Worm (Caenorhabditis elegans) whole organism, L3 larva: ENCODE results near the gene gcy-33.
A peak's percentile ranks its signal among the peaks of the same experiment; 100 is the strongest.

ENCODE experiments used
- R02D3.7 ChIP-seq: fragments of 150-350 bp; optimal IDR thresholded peaks from 2 replicates; lab custom pipeline; 2014; ENCODE audit warnings: missing biosample characterization, missing genetic modification characterization
- ZK546.5 ChIP-seq: sonication (generic microtip); optimal IDR thresholded peaks from 2 replicates; lab custom pipeline; 2017; ENCODE audit warnings: missing biosample characterization, missing genetic modification characterization
- aly-2 ChIP-seq: fragments of 150-350 bp; optimal IDR thresholded peaks from 2 replicates; lab custom pipeline; 2014; ENCODE audit warnings: missing biosample characterization, missing genetic modification characterization
- ama-1 ChIP-seq: fragments of 150-350 bp; optimal IDR thresholded peaks from 2 replicates; lab custom pipeline; 2018
- ceh-16 ChIP-seq: sonication (generic microtip); optimal IDR thresholded peaks from 2 replicates; lab custom pipeline; 2017; ENCODE audit warnings: missing biosample characterization, missing genetic modification characterization
- ceh-28 ChIP-seq: fragments of 150-350 bp; optimal IDR thresholded peaks from 2 replicates; lab custom pipeline; 2014; ENCODE audit warnings: missing biosample characterization, missing genetic modification reagents, missing genetic modification characterization
- daf-12 ChIP-seq: fragments of 150-350 bp; optimal IDR thresholded peaks from 2 replicates; lab custom pipeline; 2014; ENCODE audit warnings: missing biosample characterization, missing genetic modification reagents, missing genetic modification characterization
- egl-5 ChIP-seq: fragments of 150-350 bp; optimal IDR thresholded peaks from 2 replicates; lab custom pipeline; 2017; ENCODE audit warnings: missing biosample characterization, missing genetic modification reagents, missing genetic modification characterization, inconsistent platforms
- elt-1 ChIP-seq: fragments of 150-350 bp; optimal IDR thresholded peaks from 2 replicates; lab custom pipeline; 2014; ENCODE audit warnings: missing biosample characterization, missing genetic modification characterization
- elt-2 ChIP-seq: sonication (generic microtip); optimal IDR thresholded peaks from 2 replicates; lab custom pipeline; 2016; ENCODE audit warnings: missing genetic modification reagents, mild to moderate bottlenecking, missing genetic modification characterization, missing compliant biosample characterization
- fkh-10 ChIP-seq: sonication (generic microtip); optimal IDR thresholded peaks from 2 replicates; lab custom pipeline; 2017; ENCODE audit warnings: missing biosample characterization, missing genetic modification reagents, missing genetic modification characterization
- hmg-11 ChIP-seq: sonication (generic microtip); optimal IDR thresholded peaks from 2 replicates; lab custom pipeline; 2016; ENCODE audit warnings: missing genetic modification characterization, missing compliant biosample characterization
- lin-39 ChIP-seq: fragments of 150-350 bp; optimal IDR thresholded peaks from 2 replicates; lab custom pipeline; 2018; ENCODE audit warnings: missing biosample characterization, missing genetic modification reagents, missing genetic modification characterization
- lsy-12 ChIP-seq: sonication (generic microtip); optimal IDR thresholded peaks from 2 replicates; lab custom pipeline; 2016; ENCODE audit warnings: mild to moderate bottlenecking, missing genetic modification characterization, missing compliant biosample characterization
- mdl-1 ChIP-seq: fragments of 150-350 bp; optimal IDR thresholded peaks from 2 replicates; lab custom pipeline; 2014; ENCODE audit warnings: missing biosample characterization, missing genetic modification characterization
- mml-1 ChIP-seq: fragments of 150-350 bp; sonication (generic microtip); optimal IDR thresholded peaks from 3 replicates; lab custom pipeline; 2014; ENCODE audit warnings: missing biosample characterization, missing genetic modification characterization
- nfya-1 ChIP-seq: sonication (generic microtip); optimal IDR thresholded peaks from 2 replicates; lab custom pipeline; 2017; ENCODE audit warnings: missing genetic modification characterization, mild to moderate bottlenecking, missing compliant biosample characterization, antibody characterized with exemption, moderate library complexity; ENCODE audit not compliant: insufficient read depth
- nhr-12 ChIP-seq: fragments of 150-350 bp; optimal IDR thresholded peaks from 2 replicates; lab custom pipeline; 2014; ENCODE audit warnings: missing biosample characterization, missing genetic modification characterization
- nhr-23 ChIP-seq: fragments of 150-350 bp; optimal IDR thresholded peaks from 2 replicates; lab custom pipeline; 2014; ENCODE audit warnings: missing biosample characterization, missing genetic modification reagents, missing genetic modification characterization
- nhr-25 ChIP-seq: sonication (generic microtip); optimal IDR thresholded peaks from 2 replicates; lab custom pipeline; 2017; ENCODE audit warnings: missing biosample characterization, missing genetic modification characterization
- nhr-28 ChIP-seq: fragments of 150-350 bp; optimal IDR thresholded peaks from 2 replicates; lab custom pipeline; 2014; ENCODE audit warnings: missing biosample characterization, missing genetic modification characterization
- nhr-43 ChIP-seq: sonication (generic microtip); optimal IDR thresholded peaks from 2 replicates; lab custom pipeline; 2016; ENCODE audit warnings: mild to moderate bottlenecking, missing genetic modification characterization, missing compliant biosample characterization; ENCODE audit not compliant: poor library complexity, severe bottlenecking
- nhr-76 ChIP-seq: fragments of 150-350 bp; sonication (generic microtip); optimal IDR thresholded peaks from 5 replicates; lab custom pipeline; 2014; ENCODE audit warnings: missing biosample characterization, missing genetic modification characterization
- pha-4 ChIP-seq: fragments of 150-350 bp; optimal IDR thresholded peaks from 2 replicates; lab custom pipeline; 2014; ENCODE audit warnings: missing biosample characterization, missing genetic modification reagents, missing genetic modification characterization
- pqm-1 ChIP-seq: fragments of 150-350 bp; optimal IDR thresholded peaks from 2 replicates; lab custom pipeline; 2017; ENCODE audit warnings: missing biosample characterization, missing genetic modification characterization, inconsistent platforms
- sea-2 ChIP-seq: fragments of 150-350 bp; sonication (generic microtip); optimal IDR thresholded peaks from 4 replicates; lab custom pipeline; 2014; ENCODE audit warnings: missing biosample characterization, missing genetic modification reagents, missing genetic modification characterization
- skn-1 ChIP-seq: fragments of 150-350 bp; optimal IDR thresholded peaks from 2 replicates; lab custom pipeline; 2014; ENCODE audit warnings: missing biosample characterization, missing genetic modification characterization
- snpc-4 ChIP-seq: fragments of 150-350 bp; optimal IDR thresholded peaks from 2 replicates; lab custom pipeline; 2014; ENCODE audit warnings: missing biosample characterization, missing genetic modification characterization
- unc-39 ChIP-seq: sonication (generic microtip); optimal IDR thresholded peaks from 4 replicates; lab custom pipeline; 2017; ENCODE audit warnings: missing biosample characterization, missing genetic modification characterization
- unc-62 ChIP-seq: fragments of 150-350 bp; sonication (generic microtip); optimal IDR thresholded peaks from 4 replicates; lab custom pipeline; 2014; ENCODE audit warnings: missing biosample characterization, missing genetic modification reagents, missing genetic modification characterization

gcy-33 gene

DNA sequence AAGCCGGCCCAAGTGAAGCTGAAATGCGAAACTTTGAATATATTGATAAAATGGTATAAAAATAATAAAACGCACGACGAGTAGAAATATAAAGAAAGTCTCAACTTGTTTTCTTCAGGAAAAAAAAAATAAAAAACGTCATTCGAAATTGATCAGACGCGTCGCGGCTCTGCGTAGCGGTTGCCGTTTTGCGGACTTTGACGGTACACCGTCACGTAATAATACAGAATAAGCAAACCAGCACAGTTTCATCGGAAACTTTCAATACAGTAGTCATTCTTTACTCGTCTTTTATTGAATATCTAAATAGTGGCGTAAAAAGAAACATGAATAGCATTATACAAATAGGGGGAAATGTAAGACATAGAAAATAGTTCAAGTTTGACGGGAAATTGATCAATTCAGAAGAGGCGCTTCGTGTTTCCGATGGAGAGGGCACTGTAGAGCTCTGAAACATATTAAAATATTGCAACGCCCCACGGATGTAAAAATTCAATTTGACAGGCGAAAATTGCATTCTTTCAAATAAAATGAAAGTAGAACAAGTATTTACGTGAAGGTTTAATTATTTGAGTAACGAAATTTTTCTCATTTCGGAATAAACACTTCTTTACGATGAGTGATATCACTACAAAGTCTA is 7.8 kb downstream of the gcy-33 start, which contains the start of the genes cyl-1 and C52E4.7 (continued):
- TF ChIP-seq skn-1 (tag; lab: Kevin White, UChicago) (no peak), pqm-1 (tag; lab: Kevin White, UChicago) (peak; percentile 36), egl-5 (tag; lab: Kevin White, UChicago) (no peak), nhr-25 (tag; lab: Kevin White, UChicago) (no peak), sea-2 (GFP tag; lab: Kevin White, UChicago) (no peak), unc-62 (GFP tag; lab: Kevin White, UChicago) (no peak), mdl-1 (tag; lab: Kevin White, UChicago) (no peak), ceh-16 (tag; lab: Kevin White, UChicago) (no peak), ZK546.5 (tag; lab: Kevin White, UChicago) (no peak)
- TF ChIP-seq, all 47 proteins: peak for 8

DNA sequence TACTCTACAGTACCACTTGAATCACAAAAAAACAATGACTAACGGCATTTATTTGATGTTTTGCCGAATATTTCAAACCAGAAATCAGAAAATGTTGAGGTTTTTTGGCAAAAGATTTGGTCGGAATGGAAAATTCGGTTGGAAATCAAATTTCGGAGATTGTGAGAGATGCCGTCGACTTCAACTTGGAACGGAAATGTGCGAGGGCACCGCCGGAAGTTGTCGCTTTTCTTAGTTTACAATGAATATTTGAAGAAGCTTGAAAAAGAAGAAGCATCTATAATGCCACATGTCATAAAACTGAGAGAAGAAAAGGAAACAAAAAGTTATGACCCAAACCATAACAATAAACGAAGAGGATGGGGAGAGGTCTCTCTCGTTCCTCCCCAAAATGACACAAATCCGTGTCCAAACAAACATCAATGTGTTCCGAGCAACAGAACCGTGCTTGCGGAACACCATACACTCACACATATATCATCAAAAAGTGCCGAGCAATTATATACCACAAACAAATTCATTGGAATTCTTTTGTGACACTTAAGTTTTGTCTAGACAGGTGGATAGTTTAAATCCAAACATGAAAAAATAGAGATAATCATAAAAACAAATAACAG is 11.0 kb downstream of the gcy-33 start:
- TF ChIP-seq daf-12 (tag; lab: Kevin White, UChicago) (no peak), fkh-10 (GFP tag; lab: Kevin White, UChicago) (peak; percentile 91), pha-4 (peak; percentile 16), ama-1 (peak; percentile 7), nhr-23 (tag; lab: Kevin White, UChicago) (no peak)

DNA sequence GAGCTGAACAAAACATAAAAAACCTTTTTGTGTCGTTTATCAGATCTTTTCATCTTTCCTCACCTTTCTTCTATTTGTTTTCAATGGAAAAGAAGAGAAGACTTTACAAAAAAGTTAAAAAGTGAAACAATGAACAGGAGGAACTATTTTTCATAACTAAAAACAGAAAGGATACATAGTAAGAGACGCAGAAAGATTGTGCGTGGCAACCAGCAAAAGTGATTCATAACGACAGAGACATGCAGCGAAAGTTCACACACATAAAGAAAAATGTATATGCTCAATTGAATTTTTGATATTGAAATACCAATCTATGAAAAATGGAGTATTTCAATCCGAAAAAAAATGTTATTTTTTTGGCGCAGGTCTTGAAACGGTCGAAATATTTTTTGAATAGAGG is 11.7 kb downstream of the gcy-33 start:
- no peak for TF ChIP-seq skn-1 (tag; lab: Kevin White, UChicago)
- no peak for TF ChIP-seq fkh-10 (GFP tag; lab: Kevin White, UChicago)
- no peak for TF ChIP-seq nhr-12 (tag; lab: Kevin White, UChicago)

ce11 chrV:11986078-11986869 is 15.3 kb downstream of the gcy-33 start:
- TF ChIP-seq nhr-23 (tag; lab: Kevin White, UChicago) (peak; percentile 20), elt-1 (tag; lab: Kevin White, UChicago) (no peak), fkh-10 (GFP tag; lab: Kevin White, UChicago) (peak; percentile 83), nhr-12 (tag; lab: Kevin White, UChicago) (no peak), elt-2 (tag; lab: Kevin White, UChicago) (peak; percentile 50), pqm-1 (tag; lab: Kevin White, UChicago) (peak; percentile 37)

DNA sequence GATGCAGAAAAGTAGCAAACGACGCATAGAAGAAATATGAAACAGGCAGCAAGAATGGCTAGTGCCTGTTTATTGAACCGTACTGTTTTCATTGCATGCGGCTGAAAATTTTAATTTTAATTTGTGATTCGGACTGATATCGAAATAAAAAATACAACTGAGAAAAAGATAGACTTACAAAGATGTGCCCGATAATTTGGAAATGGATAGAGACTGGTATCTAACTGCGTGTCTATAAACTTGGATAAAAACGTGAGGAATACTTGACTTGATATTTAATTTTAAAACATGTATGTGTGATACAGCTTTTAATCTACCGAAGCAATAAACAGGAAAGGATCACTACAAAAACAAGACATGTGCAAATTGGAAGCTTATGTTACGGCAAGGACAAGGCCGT is 16.2 kb downstream of the gcy-33 start, which contains the start of gene mans-2:
Gene mans-2 (minus strand): TSS at position 101 of the 400 bp plus-strand sequence.
- no peak for TF ChIP-seq nhr-43 (tag; lab: Kevin White, UChicago)
- no peak for TF ChIP-seq unc-62 (GFP tag; lab: Kevin White, UChicago)
- TF ChIP-seq nhr-28 (tag; lab: Kevin White, UChicago): no peak
- no peak for TF ChIP-seq mml-1
- TF ChIP-seq daf-12 (tag; lab: Kevin White, UChicago): no peak
- no peak for TF ChIP-seq ceh-28 (tag; lab: Kevin White, UChicago)
- no peak for TF ChIP-seq lin-39 (tag; lab: Kevin White, UChicago)
- TF ChIP-seq sea-2 (GFP tag; lab: Kevin White, UChicago): no peak
- no peak for TF ChIP-seq nfya-1 (tag; lab: Kevin White, UChicago)
- no peak for TF ChIP-seq nhr-76
- no peak for TF ChIP-seq aly-2
- no peak for TF ChIP-seq R02D3.7 (tag; lab: Kevin White, UChicago)
- TF ChIP-seq unc-39 (tag; lab: Kevin White, UChicago): no peak
- no peak for TF ChIP-seq nhr-23 (tag; lab: Kevin White, UChicago)
- TF ChIP-seq elt-2 (tag; lab: Kevin White, UChicago): no peak
- TF ChIP-seq snpc-4 (tag; lab: Kevin White, UChicago): no peak
- no peak for TF ChIP-seq lsy-12
- no peak for TF ChIP-seq hmg-11 (tag; lab: Kevin White, UChicago)
- TF ChIP-seq, all 47 proteins: peak for 0
